Fruit fly (Drosophila melanogaster): Measurements from ENCODE around the gene kuz.

dm6 chr2L:13535678-13536077, 14.3 kb upstream of the kuz start, which contains the start of gene CG15638:
- TF ChIP-seq CG16815 (GFP tag; optimal IDR thresholded peaks at IDR 0.05) (no peak), klu (GFP tag; IDR thresholded peaks at IDR 0.05) (no peak), dati (GFP tag; IDR thresholded peaks at IDR 0.05) (no peak), bigmax (GFP tag; optimal IDR thresholded peaks at IDR 0.05) (no peak), eyg (GFP tag; optimal IDR thresholded peaks at IDR 0.05) (no peak), Tbp (GFP tag; optimal IDR thresholded peaks at IDR 0.05) (no peak), B-H1 (GFP tag; IDR thresholded peaks at IDR 0.05) (no peak), CG9215 (GFP tag; IDR thresholded peaks at IDR 0.05) (no peak), YL-1 (GFP tag; optimal IDR thresholded peaks at IDR 0.05) (no peak), CG30020 (tag; optimal IDR thresholded peaks at IDR 0.05) (no peak), NK7.1 (GFP tag; optimal IDR thresholded peaks at IDR 0.05) (no peak), ro (GFP tag; IDR thresholded peaks at IDR 0.05) (no peak)
